Worm (Caenorhabditis elegans) whole organism, L2 larva: ENCODE measurements around the gene fbxc-36.

Source experiments
- F13H6.1 ChIP-seq: sonication (generic microtip); optimal IDR thresholded peaks from 2 replicates; lab custom pipeline; 2016; ENCODE audit warnings: missing genetic modification characterization, missing compliant biosample characterization
- egl-27 ChIP-seq: sonication (generic microtip); optimal IDR thresholded peaks from 3 replicates; lab custom pipeline; 2017; ENCODE audit warnings: missing biosample characterization, missing genetic modification reagents, missing genetic modification characterization
- lsy-2 ChIP-seq, 2 experiments: fragments of 150-350 bp in 1 of 2; sonication (generic microtip) in 1 of 2; optimal IDR thresholded peaks; 2 replicates each; lab custom pipeline; 2014 to 2017; ENCODE audit warnings: missing biosample characterization in 2 of 2, missing genetic modification characterization in 2 of 2
- nhr-12 ChIP-seq: fragments of 150-350 bp; optimal IDR thresholded peaks from 2 replicates; lab custom pipeline; 2014; ENCODE audit warnings: missing biosample characterization, missing genetic modification characterization
- nhr-237 ChIP-seq: fragments of 150-350 bp; optimal IDR thresholded peaks from 2 replicates; lab custom pipeline; 2014; ENCODE audit warnings: missing biosample characterization, missing genetic modification characterization

DNA sequence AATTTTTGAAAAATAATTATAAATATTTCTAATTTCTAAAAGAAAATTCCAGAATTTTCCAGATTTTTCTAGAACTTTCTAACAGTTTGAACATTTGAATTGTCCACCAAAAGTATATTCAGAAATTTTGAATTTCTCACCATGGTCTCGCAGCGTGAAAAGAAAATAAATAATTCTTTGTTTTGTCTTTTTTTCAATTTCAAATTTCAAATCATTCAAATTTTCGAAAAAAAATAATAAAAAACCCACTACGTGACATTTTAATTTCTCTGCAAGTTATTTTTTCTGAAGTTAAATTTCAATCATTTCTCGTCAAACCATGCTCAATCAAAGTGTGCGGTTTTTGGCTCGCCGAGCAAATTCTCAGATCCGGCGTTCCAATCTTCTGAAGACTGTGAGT lies 8.1 kb upstream of the fbxc-36 start, which contains the start of gene acs-15:
- TF ChIP-seq nhr-237 (no peak), lsy-2 (tag; optimal IDR thresholded peaks at IDR 0.05; lab: Kevin White, UChicago) (no peak), F13H6.1 (tag; lab: Kevin White, UChicago) (no peak), egl-27 (tag; lab: Kevin White, UChicago) (no peak), nhr-12 (tag; lab: Kevin White, UChicago) (no peak)
